Worm (Caenorhabditis elegans) whole organism, young adult: Measurements from ENCODE around the gene gspd-1.
A peak's percentile ranks its signal among the peaks of the same experiment; 100 is the strongest.

Source experiments
- B0019.2 ChIP-seq: fragments of 200-800 bp; sonication (Bioruptor generic); conservative IDR thresholded peaks from 2 replicates; pipeline ENCODE4 v1.3.6; 2022; ENCODE audit warnings: missing genetic modification reagents, missing genetic modification characterization, missing compliant biosample characterization
- B0035.1 ChIP-seq: sonication (generic microtip); optimal IDR thresholded peaks from 2 replicates; lab custom pipeline; 2016; ENCODE audit warnings: missing genetic modification characterization, mild to moderate bottlenecking, missing compliant biosample characterization, missing genotype, missing genetic modification reagents
- C06A6.2 ChIP-seq: fragments of 200-800 bp; sonication (Bioruptor generic); conservative IDR thresholded peaks from 2 replicates; pipeline ENCODE4 v1.3.6; 2022; ENCODE audit warnings: missing genetic modification characterization, missing compliant biosample characterization
- C17E4.6 ChIP-seq: fragments of 200-800 bp; sonication (Bioruptor generic); IDR thresholded peaks from 2 replicates; pipeline ENCODE4 v1.3.6; 2022; ENCODE audit warnings: missing genetic modification reagents, missing genetic modification characterization, missing compliant biosample characterization
- D2030.7 ChIP-seq: fragments of 200-800 bp; sonication (Bioruptor generic); IDR thresholded peaks from 2 replicates; pipeline ENCODE4 v1.3.6; 2022; ENCODE audit warnings: missing genetic modification reagents, missing genetic modification characterization, missing compliant biosample characterization
- F10E7.11 ChIP-seq: sonication (generic microtip); optimal IDR thresholded peaks from 2 replicates; lab custom pipeline; 2017; ENCODE audit warnings: mild to moderate bottlenecking, missing genetic modification characterization, moderate library complexity, missing compliant biosample characterization
- F23B12.7 ChIP-seq: sonication (generic microtip); optimal IDR thresholded peaks from 2 replicates; lab custom pipeline; 2017; ENCODE audit warnings: missing genetic modification characterization, mild to moderate bottlenecking, missing compliant biosample characterization, antibody characterized with exemption, moderate library complexity; ENCODE audit not compliant: insufficient read depth
- F33H1.4 ChIP-seq: fragments of 200-800 bp; sonication (Bioruptor generic); IDR thresholded peaks from 2 replicates; pipeline ENCODE4 v1.3.6; 2022; ENCODE audit warnings: missing genetic modification reagents, missing genetic modification characterization, missing compliant biosample characterization
- F37B4.10 ChIP-seq: fragments of 200-800 bp; sonication (Bioruptor generic); IDR thresholded peaks from 2 replicates; pipeline ENCODE4 v1.3.6; 2022; ENCODE audit warnings: missing genetic modification characterization, missing compliant biosample characterization
- F39B2.1 ChIP-seq: fragments of 200-800 bp; sonication (Bioruptor generic); IDR thresholded peaks from 2 replicates; pipeline ENCODE4 v1.3.6; 2022; ENCODE audit warnings: missing genetic modification reagents, missing genetic modification characterization, missing compliant biosample characterization
- F49E8.2 ChIP-seq: sonication (generic microtip); optimal IDR thresholded peaks from 3 replicates; lab custom pipeline; 2017; ENCODE audit warnings: missing genetic modification characterization, mild to moderate bottlenecking, missing compliant biosample characterization, antibody characterized with exemption, moderate library complexity; ENCODE audit not compliant: insufficient read depth
- F55B11.4 ChIP-seq: sonication (generic microtip); optimal IDR thresholded peaks from 2 replicates; lab custom pipeline; 2016; ENCODE audit warnings: missing compliant biosample characterization, missing genetic modification characterization, borderline replicate concordance; ENCODE audit not compliant: insufficient read depth
- K11D2.4 ChIP-seq: fragments of 200-800 bp; sonication (Bioruptor generic); IDR thresholded peaks from 2 replicates; pipeline ENCODE4 v1.3.6; 2022; ENCODE audit warnings: missing genetic modification reagents, missing genetic modification characterization, missing compliant biosample characterization
- Y53G8AR.9 ChIP-seq: fragments of 200-800 bp; sonication (Bioruptor generic); conservative IDR thresholded peaks from 2 replicates; pipeline ENCODE4 v1.3.6; 2022; ENCODE audit warnings: missing genetic modification reagents, missing genetic modification characterization, missing compliant biosample characterization
- Y79H2A.3 ChIP-seq: fragments of 200-800 bp; sonication (Bioruptor generic); conservative IDR thresholded peaks from 2 replicates; pipeline ENCODE4 v1.3.6; 2022; ENCODE audit warnings: missing genetic modification reagents, missing genetic modification characterization, missing compliant biosample characterization
- Y95B8A.8 ChIP-seq: fragments of 200-800 bp; sonication (Bioruptor generic); IDR thresholded peaks from 2 replicates; pipeline ENCODE4 v1.3.6; 2022; ENCODE audit warnings: missing genetic modification reagents, missing genetic modification characterization, missing compliant biosample characterization
- ama-1 ChIP-seq, 3 experiments: fragments of 150-350 bp in 1 of 3; sonication (generic microtip) in 2 of 3; optimal IDR thresholded peaks; 2 replicates each; lab custom pipeline; 2014 to 2018; ENCODE audit warnings: missing biosample characterization in 2 of 3, missing genetic modification characterization in 2 of 3, missing genetic modification reagents in 2 of 3
- aptf-3 ChIP-seq: fragments of 200-800 bp; sonication (Bioruptor generic); IDR thresholded peaks from 2 replicates; pipeline ENCODE4 v1.3.6; 2022; ENCODE audit warnings: missing genetic modification characterization, missing compliant biosample characterization
- attf-6 ChIP-seq: fragments of 200-800 bp; sonication (Bioruptor generic); IDR thresholded peaks from 2 replicates; pipeline ENCODE4 v1.3.6; 2022; ENCODE audit warnings: missing genetic modification reagents, missing genetic modification characterization, missing compliant biosample characterization
- ccch-3 ChIP-seq: fragments of 200-800 bp; sonication (Bioruptor generic); optimal IDR thresholded peaks from 2 replicates; lab custom pipeline; 2018; ENCODE audit warnings: mild to moderate bottlenecking, missing genetic modification characterization, missing compliant biosample characterization
- cebp-2 ChIP-seq: fragments of 200-800 bp; sonication (Bioruptor generic); IDR thresholded peaks from 2 replicates; pipeline ENCODE4 v1.3.6; 2022; ENCODE audit warnings: missing genetic modification characterization, missing compliant biosample characterization
- ceh-100 ChIP-seq: fragments of 200-800 bp; sonication (Bioruptor generic); IDR thresholded peaks from 2 replicates; pipeline ENCODE4 v1.3.6; 2022; ENCODE audit warnings: missing genetic modification reagents, missing genetic modification characterization, missing compliant biosample characterization
- ceh-79 ChIP-seq: sonication (generic microtip); optimal IDR thresholded peaks from 2 replicates; lab custom pipeline; 2017; ENCODE audit warnings: mild to moderate bottlenecking, missing genetic modification characterization, missing compliant biosample characterization
- dox-1 ChIP-seq: fragments of 200-800 bp; sonication (Bioruptor generic); IDR thresholded peaks from 2 replicates; pipeline ENCODE4 v1.3.6; 2022; ENCODE audit warnings: missing genetic modification reagents, missing genetic modification characterization, missing compliant biosample characterization
- egl-18 ChIP-seq: fragments of 200-800 bp; sonication (Bioruptor generic); IDR thresholded peaks from 2 replicates; pipeline ENCODE4 v1.3.6; 2022; ENCODE audit warnings: missing genetic modification reagents, missing genetic modification characterization, missing compliant biosample characterization
- egl-44 ChIP-seq: fragments of 200-800 bp; sonication (Bioruptor generic); IDR thresholded peaks from 2 replicates; pipeline ENCODE4 v1.3.6; 2022; ENCODE audit warnings: missing genetic modification reagents, missing genetic modification characterization, missing compliant biosample characterization
- egrh-3 ChIP-seq: fragments of 200-800 bp; sonication (Bioruptor generic); IDR thresholded peaks from 2 replicates; pipeline ENCODE4 v1.3.6; 2022; ENCODE audit warnings: missing genetic modification reagents, missing genetic modification characterization, missing compliant biosample characterization
- him-1 ChIP-seq: sonication (generic microtip); optimal IDR thresholded peaks from 2 replicates; lab custom pipeline; 2016; ENCODE audit warnings: missing genotype, missing genetic modification reagents, missing genetic modification characterization, missing compliant biosample characterization
- hsf-1 ChIP-seq: fragments of 200-800 bp; sonication (Bioruptor generic); IDR thresholded peaks from 2 replicates; pipeline ENCODE4 v1.3.6; 2022; ENCODE audit warnings: missing genetic modification reagents, missing genetic modification characterization, missing compliant biosample characterization
- lin-26 ChIP-seq: fragments of 200-800 bp; sonication (Bioruptor generic); IDR thresholded peaks from 2 replicates; pipeline ENCODE4 v1.3.6; 2022; ENCODE audit warnings: missing genetic modification reagents, missing genetic modification characterization, missing compliant biosample characterization
- lin-54 ChIP-seq: fragments of 200-800 bp; sonication (Bioruptor generic); optimal IDR thresholded peaks from 2 replicates; lab custom pipeline; 2018; ENCODE audit warnings: mild to moderate bottlenecking, missing genetic modification characterization, missing compliant biosample characterization
- madf-10 ChIP-seq: sonication (generic microtip); optimal IDR thresholded peaks from 2 replicates; lab custom pipeline; 2016; ENCODE audit warnings: mild to moderate bottlenecking, missing genetic modification characterization, missing compliant biosample characterization
- madf-3 ChIP-seq: fragments of 200-800 bp; sonication (Bioruptor generic); IDR thresholded peaks from 2 replicates; pipeline ENCODE4 v1.3.6; 2022; ENCODE audit warnings: missing genetic modification reagents, missing genetic modification characterization, missing compliant biosample characterization
- madf-6 ChIP-seq: fragments of 200-800 bp; sonication (Bioruptor generic); IDR thresholded peaks from 2 replicates; pipeline ENCODE4 v1.3.6; 2022; ENCODE audit warnings: missing genetic modification reagents, missing genetic modification characterization, missing compliant biosample characterization
- madf-8 ChIP-seq: fragments of 200-800 bp; sonication (Bioruptor generic); conservative IDR thresholded peaks from 2 replicates; pipeline ENCODE4 v1.3.6; 2022; ENCODE audit warnings: missing genetic modification reagents, missing genetic modification characterization, missing compliant biosample characterization
- nfya-2 ChIP-seq: fragments of 200-800 bp; sonication (Bioruptor generic); IDR thresholded peaks from 2 replicates; pipeline ENCODE4 v1.3.6; 2022; ENCODE audit warnings: missing genetic modification reagents, missing genetic modification characterization, missing compliant biosample characterization
- nhr-27 ChIP-seq: fragments of 200-800 bp; sonication (Bioruptor generic); optimal IDR thresholded peaks from 2 replicates; lab custom pipeline; 2018; ENCODE audit warnings: mild to moderate bottlenecking, missing genetic modification characterization, moderate library complexity, missing compliant biosample characterization
- snpc-1.3 ChIP-seq: sonication (generic microtip); optimal IDR thresholded peaks from 2 replicates; lab custom pipeline; 2017; ENCODE audit warnings: missing genetic modification characterization, mild to moderate bottlenecking, missing compliant biosample characterization, antibody characterized with exemption, moderate library complexity, missing genotype, missing genetic modification reagents; ENCODE audit not compliant: insufficient read depth
- snpc-3.4 ChIP-seq: sonication (generic microtip); optimal IDR thresholded peaks from 2 replicates; lab custom pipeline; 2017; ENCODE audit warnings: missing genetic modification characterization, mild to moderate bottlenecking, missing compliant biosample characterization, antibody characterized with exemption, moderate library complexity, missing genotype, missing genetic modification reagents
- unc-62 ChIP-seq: fragments of 150-350 bp; optimal IDR thresholded peaks from 2 replicates; lab custom pipeline; 2014; ENCODE audit warnings: missing biosample characterization, missing genetic modification reagents, missing genetic modification characterization
- ztf-28 ChIP-seq: fragments of 200-800 bp; sonication (Bioruptor generic); IDR thresholded peaks from 2 replicates; pipeline ENCODE4 v1.3.6; 2022; ENCODE audit warnings: missing genetic modification reagents, missing genetic modification characterization, missing compliant biosample characterization

gspd-1 gene

ce11 chrIV:11323666-11324065 is 6.4 kb downstream of the gspd-1 start (continued):
- TF ChIP-seq F10E7.11 = no peak
- 0 out of 2 replicates have a peak, but pooled peaks have one; percentile 27 for TF ChIP-seq ceh-100
- no peak for TF ChIP-seq nfya-2 (GFP tag; lab: Robert Waterston, UW)
- no peak for TF ChIP-seq K11D2.4 (GFP tag; lab: Robert Waterston, UW)

- TF ChIP-seq hsf-1 (GFP tag; lab: Robert Waterston, UW) (peak; percentile 38; the same call in 1 of the 2 replicates), madf-3 (GFP tag; lab: Robert Waterston, UW) (0 out of 2 replicates have a peak, but pooled peaks have one; percentile 59), attf-6 (GFP tag; lab: Robert Waterston, UW) (peak; percentile 57; the same call in 1 of the 2 replicates), madf-6 (GFP tag; lab: Robert Waterston, UW) (0 out of 2 replicates have a peak, but pooled peaks have one; percentile 24), lin-26 (GFP tag; lab: Robert Waterston, UW) (peak; percentile 79)
These were observed 7.5 kb downstream of the gspd-1 start, which contains the start of gene his-48 for ce11 chrIV:11324741-11325140. TSS of gene his-48 (plus strand) at chrIV:11324745.

ce11 chrIV:11326939-11327565 is 9.8 kb downstream of the gspd-1 start, which contains the start of gene B0035.21:
TSS of gene B0035.21 (plus strand) at chrIV:11327260.
- TF ChIP-seq B0019.2 (GFP tag; lab: Robert Waterston, UW) = 0 out of 2 replicates have a peak, but pooled peaks have one; percentile 15
- peak; percentile 53 for TF ChIP-seq D2030.7 (GFP tag; lab: Robert Waterston, UW)
- no peak for TF ChIP-seq ztf-28 (GFP tag; lab: Robert Waterston, UW)
- TF ChIP-seq K11D2.4 (GFP tag; lab: Robert Waterston, UW) = no peak
- no peak for TF ChIP-seq nhr-27
- 0 out of 2 replicates have a peak, but pooled peaks have one; percentile 43 for TF ChIP-seq egl-44 (GFP tag; lab: Robert Waterston, UW)
- TF ChIP-seq C06A6.2 (GFP tag; lab: Robert Waterston, UW) = no peak
- peak; percentile 81 for TF ChIP-seq him-1 (tag; lab: Kevin White, UChicago)
- peak; percentile 87 for TF ChIP-seq lin-26 (GFP tag; lab: Robert Waterston, UW)
- peak; percentile 51; the same call in 1 of the 2 replicates for TF ChIP-seq C17E4.6
- peak; percentile 29; the same call in 1 of the 2 replicates for TF ChIP-seq madf-8
- no peak for TF ChIP-seq F49E8.2 (tag; lab: Kevin White, UChicago)
- no peak for TF ChIP-seq egrh-3
- peak; percentile 85 for TF ChIP-seq F39B2.1 (GFP tag; lab: Robert Waterston, UW)
- TF ChIP-seq F37B4.10 (GFP tag; lab: Robert Waterston, UW) = no peak
- TF ChIP-seq unc-62 (GFP tag; lab: Kevin White, UChicago) = no peak
- TF ChIP-seq snpc-1.3 (tag; lab: Kevin White, UChicago) = peak; percentile 7
- TF ChIP-seq aptf-3 (GFP tag; lab: Robert Waterston, UW) = no peak
- TF ChIP-seq Y79H2A.3 (GFP tag; lab: Robert Waterston, UW) = 0 out of 2 replicates have a peak, but pooled peaks have one; percentile 73
- TF ChIP-seq F33H1.4 (GFP tag; lab: Robert Waterston, UW) = peak; percentile 22; the same call in 1 of the 2 replicates
- TF ChIP-seq ama-1 (optimal IDR thresholded peaks at IDR 0.05; lab: Kevin White, UChicago) = no peak
- TF ChIP-seq ama-1 (GFP tag; optimal IDR thresholded peaks at IDR 0.05; lab: Kevin White, UChicago) = no peak
- TF ChIP-seq lin-54 (GFP tag; lab: Kevin White, UChicago) = peak; percentile 27
- TF ChIP-seq ceh-79 = no peak
- no peak for TF ChIP-seq cebp-2 (GFP tag; lab: Robert Waterston, UW)
- peak; percentile 75 for TF ChIP-seq dox-1
- no peak for TF ChIP-seq egl-18 (GFP tag; lab: Robert Waterston, UW)
- no peak for TF ChIP-seq B0035.1 (tag; lab: Kevin White, UChicago)
- TF ChIP-seq Y95B8A.8 = peak; percentile 70; the same call in 1 of the 2 replicates
- no peak for TF ChIP-seq F55B11.4 (tag; lab: Kevin White, UChicago)
- 0 out of 2 replicates have a peak, but pooled peaks have one; percentile 50 for TF ChIP-seq madf-3 (GFP tag; lab: Robert Waterston, UW)
- TF ChIP-seq F23B12.7 (tag; lab: Kevin White, UChicago) = no peak
- no peak for TF ChIP-seq ccch-3 (GFP tag; lab: Kevin White, UChicago)
- TF ChIP-seq snpc-3.4 (tag; lab: Kevin White, UChicago) = no peak
- no peak for TF ChIP-seq madf-10 (tag; lab: Kevin White, UChicago)
- peak; percentile 73 for TF ChIP-seq madf-6 (GFP tag; lab: Robert Waterston, UW)
- TF ChIP-seq Y53G8AR.9 (GFP tag; lab: Robert Waterston, UW) = peak; percentile 76
